Fruit fly (Drosophila melanogaster) whole organism, prepupa: ENCODE results near the gene pad.

ENCODE experiments used
- Blimp-1 ChIP-seq: fragments of 200-800 bp; sonication (Bioruptor generic); optimal IDR thresholded peaks from 3 replicates; lab custom pipeline; 2017; ENCODE audit warnings: missing biosample characterization, missing genetic modification characterization, mild to moderate bottlenecking, moderate library complexity, missing genetic modification reagents
- CG10669 ChIP-seq: fragments of 200-800 bp; sonication (Bioruptor generic); optimal IDR thresholded peaks from 3 replicates; lab custom pipeline; 2018; ENCODE audit warnings: missing biosample characterization, mild to moderate bottlenecking, missing genetic modification characterization, moderate library complexity
- CG11294 ChIP-seq: fragments of 200-800 bp; sonication (Bioruptor generic); IDR thresholded peaks from 2 replicates; pipeline ENCODE4 v1.3.6; 2022; ENCODE audit warnings: missing biosample characterization, missing genetic modification characterization
- CG15336 ChIP-seq: fragments of 200-800 bp; sonication (Bioruptor generic); IDR thresholded peaks from 2 replicates; pipeline ENCODE4 v1.3.6; 2022; ENCODE audit warnings: missing biosample characterization, missing genetic modification characterization
- CG1621 ChIP-seq: fragments of 200-800 bp; sonication (Bioruptor generic); optimal IDR thresholded peaks from 3 replicates; lab custom pipeline; 2018; ENCODE audit warnings: missing biosample characterization, mild to moderate bottlenecking, missing genetic modification characterization
- CG16779 ChIP-seq: fragments of 200-800 bp; sonication (Bioruptor generic); optimal IDR thresholded peaks from 3 replicates; lab custom pipeline; 2017; ENCODE audit warnings: missing biosample characterization, mild to moderate bottlenecking, missing genetic modification characterization
- CG3032 ChIP-seq: fragments of 200-800 bp; optimal IDR thresholded peaks from 2 replicates; lab custom pipeline; 2019; ENCODE audit warnings: missing biosample characterization, mild to moderate bottlenecking, missing genetic modification characterization, moderate library complexity
- CG32006 ChIP-seq: fragments of 200-800 bp; sonication (Bioruptor generic); optimal IDR thresholded peaks from 3 replicates; lab custom pipeline; 2017; ENCODE audit warnings: missing biosample characterization, mild to moderate bottlenecking, missing genetic modification characterization
- CG34406 ChIP-seq: fragments of 200-800 bp; sonication (Bioruptor generic); optimal IDR thresholded peaks from 3 replicates; lab custom pipeline; 2016; ENCODE audit warnings: missing biosample characterization, missing genetic modification characterization
- CG3919 ChIP-seq: fragments of 200-800 bp; sonication (Bioruptor generic); optimal IDR thresholded peaks from 3 replicates; lab custom pipeline; 2016; ENCODE audit warnings: missing biosample characterization, missing genetic modification characterization
- CG4318 ChIP-seq: fragments of 200-800 bp; sonication (Bioruptor generic); optimal IDR thresholded peaks from 3 replicates; lab custom pipeline; 2017; ENCODE audit warnings: missing biosample characterization, mild to moderate bottlenecking, missing genetic modification characterization
- CG6276 ChIP-seq: fragments of 200-800 bp; sonication (Bioruptor generic); optimal IDR thresholded peaks from 2 replicates; lab custom pipeline; 2017; ENCODE audit warnings: missing biosample characterization, mild to moderate bottlenecking, missing genetic modification characterization
- CG6792 ChIP-seq: fragments of 200-800 bp; sonication (Bioruptor generic); optimal IDR thresholded peaks from 3 replicates; lab custom pipeline; 2016; ENCODE audit warnings: missing biosample characterization, missing genetic modification characterization
- CG8119 ChIP-seq: fragments of 200-800 bp; sonication (Bioruptor generic); IDR thresholded peaks from 3 replicates; pipeline ENCODE4 v1.3.6; 2022; ENCODE audit warnings: missing biosample characterization, missing genetic modification characterization
- CG8632 ChIP-seq: fragments of 200-800 bp; sonication (Bioruptor generic); optimal IDR thresholded peaks from 3 replicates; lab custom pipeline; 2016; ENCODE audit warnings: missing biosample characterization, missing genetic modification characterization
- CG9139 ChIP-seq: fragments of 200-800 bp; sonication (Bioruptor generic); optimal IDR thresholded peaks from 3 replicates; lab custom pipeline; 2017; ENCODE audit warnings: missing biosample characterization, mild to moderate bottlenecking, missing genetic modification characterization
- Eip75B ChIP-seq: fragments of 200-800 bp; sonication (Bioruptor generic); optimal IDR thresholded peaks from 3 replicates; lab custom pipeline; 2016; ENCODE audit warnings: missing biosample characterization, missing genetic modification characterization
- Eip78C ChIP-seq: fragments of 200-800 bp; sonication (Bioruptor generic); peaks from one replicate; lab custom pipeline; 2016; ENCODE audit warnings: missing biosample characterization, missing genetic modification characterization
- Ets21C ChIP-seq: fragments of 200-800 bp; sonication (Bioruptor generic); optimal IDR thresholded peaks from 3 replicates; lab custom pipeline; 2016; ENCODE audit warnings: missing biosample characterization, missing genetic modification characterization
- Gug ChIP-seq: fragments of 200-800 bp; sonication (Bioruptor generic); IDR thresholded peaks from 2 replicates; pipeline ENCODE4 v1.3.6; 2022; ENCODE audit warnings: missing biosample characterization, missing genetic modification characterization
- Hr38 ChIP-seq: sonication (Bioruptor generic); optimal IDR thresholded peaks from 2 replicates; lab custom pipeline; 2016; ENCODE audit warnings: missing biosample characterization, missing genetic modification characterization
- Hr39 ChIP-seq: fragments of 200-800 bp; sonication (Bioruptor generic); optimal IDR thresholded peaks from 2 replicates; lab custom pipeline; 2016; ENCODE audit warnings: missing biosample characterization, missing genetic modification characterization
- Hr4 ChIP-seq: fragments of 200-800 bp; sonication (Bioruptor generic); optimal IDR thresholded peaks from 3 replicates; lab custom pipeline; 2016; ENCODE audit warnings: missing biosample characterization, missing genetic modification characterization
- OdsH ChIP-seq: fragments of 200-800 bp; sonication (Bioruptor generic); optimal IDR thresholded peaks from 3 replicates; lab custom pipeline; 2016; ENCODE audit warnings: missing biosample characterization, missing genetic modification characterization
- Smox ChIP-seq: fragments of 200-800 bp; sonication (Bioruptor generic); optimal IDR thresholded peaks from 3 replicates; lab custom pipeline; 2016; ENCODE audit warnings: missing biosample characterization, missing genetic modification characterization
- Sox14 ChIP-seq: fragments of 200-800 bp; sonication (Bioruptor generic); optimal IDR thresholded peaks from 3 replicates; lab custom pipeline; 2016; ENCODE audit warnings: missing biosample characterization, missing genetic modification characterization
- acj6 ChIP-seq: fragments of 200-800 bp; sonication (Bioruptor generic); optimal IDR thresholded peaks from 3 replicates; lab custom pipeline; 2016; ENCODE audit warnings: missing biosample characterization, missing genetic modification characterization
- dsx ChIP-seq: fragments of 200-800 bp; optimal IDR thresholded peaks from 3 replicates; lab custom pipeline; 2019; ENCODE audit warnings: missing biosample characterization, mild to moderate bottlenecking, missing genetic modification characterization, moderate library complexity; ENCODE audit not compliant: poor library complexity, severe bottlenecking
- esn ChIP-seq: fragments of 200-800 bp; sonication (Bioruptor generic); optimal IDR thresholded peaks from 2 replicates; lab custom pipeline; 2016; ENCODE audit warnings: missing biosample characterization, mild to moderate bottlenecking, missing genetic modification characterization, moderate library complexity
- fd59A ChIP-seq: fragments of 200-800 bp; sonication (Bioruptor generic); optimal IDR thresholded peaks from 2 replicates; lab custom pipeline; 2017; ENCODE audit warnings: missing biosample characterization, mild to moderate bottlenecking, missing genetic modification characterization, missing genetic modification reagents
- fd85E ChIP-seq: fragments of 200-800 bp; sonication (Bioruptor generic); optimal IDR thresholded peaks from 3 replicates; lab custom pipeline; 2016; ENCODE audit warnings: missing biosample characterization, missing genetic modification characterization
- lz ChIP-seq: fragments of 200-800 bp; sonication (Bioruptor generic); optimal IDR thresholded peaks from 3 replicates; lab custom pipeline; 2016; ENCODE audit warnings: missing biosample characterization, missing genetic modification characterization
- net ChIP-seq: fragments of 200-800 bp; sonication (Bioruptor generic); optimal IDR thresholded peaks from 3 replicates; lab custom pipeline; 2016; ENCODE audit warnings: missing biosample characterization, missing genetic modification characterization
- pdm3 ChIP-seq: fragments of 200-800 bp; sonication (Bioruptor generic); optimal IDR thresholded peaks from 3 replicates; lab custom pipeline; 2016; ENCODE audit warnings: missing biosample characterization, missing genetic modification characterization
- svp ChIP-seq: fragments of 200-800 bp; sonication (Bioruptor generic); peaks from one replicate; lab custom pipeline; 2016; ENCODE audit warnings: missing biosample characterization, missing genetic modification characterization
- topi ChIP-seq: fragments of 200-800 bp; sonication (Bioruptor generic); optimal IDR thresholded peaks from 3 replicates; lab custom pipeline; 2016; ENCODE audit warnings: missing biosample characterization, missing genetic modification characterization

The pad gene

dm6 chr3R:16368288-16368687 is 26.2 kb downstream of the pad start, which contains the start of gene js (continued):
- no peak for TF ChIP-seq esn (GFP tag; lab: Kevin White, UChicago)
- no peak for TF ChIP-seq Hr38
- no peak for TF ChIP-seq CG10669 (GFP tag; lab: Kevin White, UChicago)
- TF ChIP-seq net = no peak
- peak; percentile 44 for TF ChIP-seq topi (GFP tag; lab: Kevin White, UChicago)
- no peak for TF ChIP-seq CG1621 (tag; lab: Kevin White, UChicago)
- peak; percentile 45 for TF ChIP-seq Smox
- TF ChIP-seq Eip78C (GFP tag; lab: Kevin White, UChicago) = no peak
- TF ChIP-seq Sox14 (GFP tag; lab: Kevin White, UChicago) = peak; percentile 59
- peak; percentile 73 for TF ChIP-seq CG3919 (GFP tag; lab: Kevin White, UChicago)
- TF ChIP-seq CG6276 = peak; percentile 73
- TF ChIP-seq dsx (GFP tag; lab: Kevin White, UChicago) = no peak
- no peak for TF ChIP-seq fd85E (GFP tag; lab: Kevin White, UChicago)
- TF ChIP-seq Ets21C = no peak
- no peak for TF ChIP-seq CG8632 (GFP tag; lab: Kevin White, UChicago)
- TF ChIP-seq pdm3 (GFP tag; lab: Kevin White, UChicago) = peak; percentile 76
- TF ChIP-seq CG16779 (tag; lab: Kevin White, UChicago) = no peak
- TF ChIP-seq acj6 = peak; percentile 61
- peak; percentile 83 for TF ChIP-seq CG8119 (GFP tag; lab: Robert Waterston, UW)
- TF ChIP-seq Eip75B (GFP tag; lab: Kevin White, UChicago) = no peak
- no peak for TF ChIP-seq CG3032 (tag; lab: Kevin White, UChicago)
- TF ChIP-seq CG4318 (GFP tag; lab: Kevin White, UChicago) = peak; percentile 78
- no peak for TF ChIP-seq CG9139
- TF ChIP-seq fd59A (GFP tag; lab: Kevin White, UChicago) = no peak
- TF ChIP-seq lz (GFP tag; lab: Kevin White, UChicago) = no peak
- peak; percentile 91 for TF ChIP-seq CG32006

- TF ChIP-seq CG34406 (no peak), Blimp-1 (GFP tag; lab: Kevin White, UChicago) (no peak), acj6 (no peak), Hr4 (GFP tag; lab: Kevin White, UChicago) (no peak), pdm3 (GFP tag; lab: Kevin White, UChicago) (no peak), CG8632 (GFP tag; lab: Kevin White, UChicago) (no peak), CG6276 (no peak), CG32006 (no peak), OdsH (GFP tag; lab: Kevin White, UChicago) (no peak), Sox14 (GFP tag; lab: Kevin White, UChicago) (no peak)
Observed at dm6 chr3R:16370433-16370832, 28.3 kb downstream of the pad start, which contains the start of gene CG10317. TSS of gene CG10317 (minus strand) at chr3R:16370533.

dm6 chr3R:16374101-16374500 is 32.0 kb downstream of the pad start:
- no peak for TF ChIP-seq Hr39 (GFP tag; lab: Kevin White, UChicago)
- TF ChIP-seq CG32006 = no peak
- TF ChIP-seq svp (GFP tag; lab: Kevin White, UChicago) = peak; percentile 26

dm6 chr3R:16385586-16385985 is 43.5 kb downstream of the pad start:
- no peak for TF ChIP-seq Gug (GFP tag; lab: Robert Waterston, UW)
- no peak for TF ChIP-seq CG15336 (GFP tag; lab: Robert Waterston, UW)
- TF ChIP-seq Hr4 (GFP tag; lab: Kevin White, UChicago) = no peak
- TF ChIP-seq lz (GFP tag; lab: Kevin White, UChicago) = no peak
- TF ChIP-seq Sox14 (GFP tag; lab: Kevin White, UChicago) = no peak
- TF ChIP-seq CG11294 (GFP tag; lab: Robert Waterston, UW) = no peak
- no peak for TF ChIP-seq CG6792
- no peak for TF ChIP-seq fd59A (GFP tag; lab: Kevin White, UChicago)
